Fruit fly (Drosophila melanogaster): ENCODE results near the gene rictor.

Gene rictor

dm6 chrX:19208014-19208413 lies 53.0 kb downstream of the rictor start, which contains the start of gene Ulp1:
Gene Ulp1, minus strand, starts transcription at chrX:19208187.
- TF ChIP-seq CG31627 (GFP tag; optimal IDR thresholded peaks at IDR 0.05), result peak; percentile 2
- TF ChIP-seq spab (GFP tag; optimal IDR thresholded peaks at IDR 0.05), result no peak
- TF ChIP-seq CG6808 (GFP tag; optimal IDR thresholded peaks at IDR 0.05), result no peak
- TF ChIP-seq Met (GFP tag; optimal IDR thresholded peaks at IDR 0.05), result no peak
- TF ChIP-seq Sox14 (GFP tag; optimal IDR thresholded peaks at IDR 0.05), result peak; percentile 51
- no peak for TF ChIP-seq CG8632 (GFP tag; optimal IDR thresholded peaks at IDR 0.05)
- TF ChIP-seq CG6854 (GFP tag; optimal IDR thresholded peaks at IDR 0.05), result peak; percentile 17
- 0 out of 2 replicates have a peak, but pooled peaks have one; percentile 15 for TF ChIP-seq CG15336 (GFP tag; IDR thresholded peaks at IDR 0.05)
